Worm (Caenorhabditis elegans) whole organism, L3 larva: Measurements from ENCODE around the gene Y43E12A.3.

Source experiments
- ZK546.5 ChIP-seq: sonication (generic microtip); optimal IDR thresholded peaks from 2 replicates; lab custom pipeline; 2017; ENCODE audit warnings: missing biosample characterization, missing genetic modification characterization
- aly-2 ChIP-seq: fragments of 150-350 bp; optimal IDR thresholded peaks from 2 replicates; lab custom pipeline; 2014; ENCODE audit warnings: missing biosample characterization, missing genetic modification characterization
- egl-27 ChIP-seq: sonication (generic microtip); optimal IDR thresholded peaks from 4 replicates; lab custom pipeline; 2017; ENCODE audit warnings: missing biosample characterization, missing genetic modification reagents, missing genetic modification characterization
- egl-5 ChIP-seq: fragments of 150-350 bp; optimal IDR thresholded peaks from 2 replicates; lab custom pipeline; 2017; ENCODE audit warnings: missing biosample characterization, missing genetic modification reagents, missing genetic modification characterization, inconsistent platforms
- jun-1 ChIP-seq: fragments of 150-350 bp; optimal IDR thresholded peaks from 2 replicates; lab custom pipeline; 2014; ENCODE audit warnings: missing biosample characterization, missing genetic modification reagents, missing genetic modification characterization
- lin-15B ChIP-seq: fragments of 150-350 bp; optimal IDR thresholded peaks from 2 replicates; lab custom pipeline; 2014; ENCODE audit warnings: missing biosample characterization, missing genetic modification characterization
- mdl-1 ChIP-seq: fragments of 150-350 bp; optimal IDR thresholded peaks from 2 replicates; lab custom pipeline; 2014; ENCODE audit warnings: missing biosample characterization, missing genetic modification characterization
- nhr-11 ChIP-seq: fragments of 150-350 bp; optimal IDR thresholded peaks from 2 replicates; lab custom pipeline; 2014; ENCODE audit warnings: missing biosample characterization, missing genetic modification characterization
- skn-1 ChIP-seq: fragments of 150-350 bp; optimal IDR thresholded peaks from 2 replicates; lab custom pipeline; 2014; ENCODE audit warnings: missing biosample characterization, missing genetic modification characterization

DNA sequence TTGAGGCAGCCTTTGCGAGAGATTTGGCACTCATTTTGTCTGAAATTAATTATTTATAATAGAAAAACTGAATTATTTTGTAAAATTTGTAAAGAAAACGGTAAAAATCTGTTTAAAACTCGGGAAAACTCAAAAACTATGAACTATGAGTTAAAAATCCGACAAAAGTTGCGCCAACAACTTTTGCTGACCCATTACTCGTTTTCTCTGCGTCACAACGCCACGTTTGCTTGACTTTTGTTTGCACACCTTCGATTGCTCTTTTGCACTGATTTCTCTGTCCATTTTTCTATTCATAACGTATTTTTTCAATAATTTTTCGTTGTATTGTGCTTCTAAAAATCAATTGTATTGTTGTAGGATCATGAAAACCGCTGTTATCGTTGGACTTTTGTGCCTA, 48.5 kb downstream of the Y43E12A.3 start, which contains the start of gene fkb-1:
- TF ChIP-seq nhr-11: no peak
- peak; percentile 63 for TF ChIP-seq lin-15B (tag; lab: Kevin White, UChicago)
- TF ChIP-seq ZK546.5 (tag; lab: Kevin White, UChicago): no peak
- no peak for TF ChIP-seq egl-27
- TF ChIP-seq jun-1 (tag; lab: Kevin White, UChicago): peak; percentile 44
- TF ChIP-seq skn-1 (tag; lab: Kevin White, UChicago): no peak
- TF ChIP-seq mdl-1 (tag; lab: Kevin White, UChicago): no peak
- TF ChIP-seq aly-2: no peak
- no peak for TF ChIP-seq egl-5
